Worm (Caenorhabditis elegans): ENCODE measurements around the gene mtr-4.

The mtr-4 gene

ce11 chrIV:9867915-9868314, 42.4 kb downstream of the mtr-4 start (continued):
- TF ChIP-seq attf-5 (GFP tag; optimal IDR thresholded peaks at IDR 0.05): no peak
- TF ChIP-seq repo-1 (tag; optimal IDR thresholded peaks at IDR 0.05): no peak
- TF ChIP-seq ceh-91 (GFP tag; IDR thresholded peaks at IDR 0.05): no peak
- TF ChIP-seq ceh-100 (GFP tag; IDR thresholded peaks at IDR 0.05): no peak
- TF ChIP-seq lin-40 (tag; optimal IDR thresholded peaks at IDR 0.05): peak; percentile 84
- no peak for TF ChIP-seq mes-4 (tag; optimal IDR thresholded peaks at IDR 0.05)
- TF ChIP-seq somi-1 (GFP tag; optimal IDR thresholded peaks at IDR 0.05): peak; percentile 96
- no peak for TF ChIP-seq athp-1 (tag; optimal IDR thresholded peaks at IDR 0.05)
- TF ChIP-seq let-607 (tag; optimal IDR thresholded peaks at IDR 0.05): peak in 1 of 2 experiments; percentile 8
- TF ChIP-seq ccch-3 (GFP tag; optimal IDR thresholded peaks at IDR 0.05): no peak
- no peak for TF ChIP-seq nhr-179 (tag; optimal IDR thresholded peaks at IDR 0.05)
- TF ChIP-seq ztf-26 (tag; optimal IDR thresholded peaks at IDR 0.05): peak; percentile 84
- TF ChIP-seq ztf-6 (GFP tag; IDR thresholded peaks at IDR 0.05): no peak
- TF ChIP-seq hlh-12 (tag; optimal IDR thresholded peaks at IDR 0.05): no peak
- no peak for TF ChIP-seq gei-17 (GFP tag; optimal IDR thresholded peaks at IDR 0.05)
- no peak for TF ChIP-seq dpff-1 (tag; optimal IDR thresholded peaks at IDR 0.05)
- TF ChIP-seq F57A8.1 (GFP tag; optimal IDR thresholded peaks at IDR 0.05): no peak
- TF ChIP-seq Y95B8A.8 (GFP tag; IDR thresholded peaks at IDR 0.05): no peak
- no peak for TF ChIP-seq egrh-3 (GFP tag; IDR thresholded peaks at IDR 0.05)
- no peak for TF ChIP-seq F52B5.7 (tag; optimal IDR thresholded peaks at IDR 0.05)
- no peak for TF ChIP-seq T26A5.8 (tag; optimal IDR thresholded peaks at IDR 0.05)
- no peak for TF ChIP-seq madf-10 (tag; optimal IDR thresholded peaks at IDR 0.05)
- TF ChIP-seq bed-2 (GFP tag; IDR thresholded peaks at IDR 0.05): no peak
- peak; percentile 26 for TF ChIP-seq chd-7 (tag; optimal IDR thresholded peaks at IDR 0.05)
- no peak for TF ChIP-seq F33H1.4 (GFP tag; IDR thresholded peaks at IDR 0.05)
- peak; percentile 70 for TF ChIP-seq F22D6.2 (tag; optimal IDR thresholded peaks at IDR 0.05)
- no peak for TF ChIP-seq B0261.1 (tag; optimal IDR thresholded peaks at IDR 0.05)
- no peak for TF ChIP-seq hmg-1.2 (GFP tag; IDR thresholded peaks at IDR 0.05)
- no peak for TF ChIP-seq F23B12.7 (tag; optimal IDR thresholded peaks at IDR 0.05; ENCODE audit: insufficient read depth)
- TF ChIP-seq F37B4.10 (GFP tag; IDR thresholded peaks at IDR 0.05): no peak
- no peak for TF ChIP-seq attf-3 (GFP tag; conservative IDR thresholded peaks at IDR 0.05)
- TF ChIP-seq ceh-27 (GFP tag; optimal IDR thresholded peaks at IDR 0.05): peak; percentile 6
- peak; percentile 76 for TF ChIP-seq hsf-1 (GFP tag; IDR thresholded peaks at IDR 0.05)
- TF ChIP-seq die-1 (tag; optimal IDR thresholded peaks at IDR 0.05): peak; percentile 55
- TF ChIP-seq B0336.3 (GFP tag; IDR thresholded peaks at IDR 0.05): no peak
- no peak for TF ChIP-seq xnd-1 (tag; optimal IDR thresholded peaks at IDR 0.05)

- peak; percentile 38 for TF ChIP-seq pha-4 (tag; optimal IDR thresholded peaks at IDR 0.05)
- no peak for TF ChIP-seq ztf-26 (tag; optimal IDR thresholded peaks at IDR 0.05)
These were observed 43.9 kb downstream of the mtr-4 start for ce11 chrIV:9869344-9869743.

- no peak for TF ChIP-seq ccch-3 (GFP tag; optimal IDR thresholded peaks at IDR 0.05)
- no peak for TF ChIP-seq ceh-40 (GFP tag; IDR thresholded peaks at IDR 0.05)
- TF ChIP-seq K12H6.12 (tag; optimal IDR thresholded peaks at IDR 0.05): no peak
- TF ChIP-seq mcd-1 (GFP tag; IDR thresholded peaks at IDR 0.05): no peak
These were observed 46.7 kb downstream of the mtr-4 start for ce11 chrIV:9872210-9872609.
